Worm (Caenorhabditis elegans): ENCODE measurements around the gene pms-2.

The pms-2 gene

DNA sequence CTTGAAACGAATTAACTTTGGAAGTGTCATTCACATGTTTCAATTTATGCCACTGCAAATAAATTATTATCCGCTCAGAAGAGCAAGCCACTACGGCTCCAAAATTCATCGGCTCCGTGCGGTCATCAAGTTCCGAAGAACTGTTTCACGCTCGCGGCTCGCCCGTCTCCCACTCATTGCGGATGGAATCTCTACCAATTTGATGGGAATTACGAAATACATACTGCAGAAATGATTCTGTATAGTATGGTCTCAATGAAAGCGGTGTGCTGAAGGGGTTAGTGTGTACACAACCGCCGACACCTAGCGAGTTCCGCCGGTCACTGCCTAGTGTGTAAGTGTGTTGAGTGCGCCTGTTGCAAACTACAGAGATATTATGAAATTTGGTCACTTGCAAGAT, 14.7 kb upstream of the pms-2 start (continued):
- TF ChIP-seq F16B12.6 (tag; optimal IDR thresholded peaks at IDR 0.05) (no peak), mef-2 (tag; optimal IDR thresholded peaks at IDR 0.05) (no peak), mdl-1 (tag; optimal IDR thresholded peaks at IDR 0.05) (no peak), ceh-8 (GFP tag; optimal IDR thresholded peaks at IDR 0.05) (no peak), hlh-4 (tag; optimal IDR thresholded peaks at IDR 0.05) (no peak), nhr-90 (tag; optimal IDR thresholded peaks at IDR 0.05; ENCODE audit: poor library complexity) (peak; percentile 62), tlp-1 (tag; optimal IDR thresholded peaks at IDR 0.05) (no peak), snu-23 (GFP tag; optimal IDR thresholded peaks at IDR 0.05) (no peak), ces-1 (GFP tag; optimal IDR thresholded peaks at IDR 0.05) (no peak), efl-3 (GFP tag; optimal IDR thresholded peaks at IDR 0.05) (no peak), ets-5 (GFP tag; IDR thresholded peaks at IDR 0.05) (no peak), unc-98 (GFP tag; IDR thresholded peaks at IDR 0.05) (no peak), zip-4 (GFP tag; optimal IDR thresholded peaks at IDR 0.05) (peak; percentile 70), dsc-1 (tag; optimal IDR thresholded peaks at IDR 0.05) (no peak), fkh-10 (GFP tag; optimal IDR thresholded peaks at IDR 0.05) (no peak), tbx-2 (tag; optimal IDR thresholded peaks at IDR 0.05) (no peak), nhr-28 (tag; optimal IDR thresholded peaks at IDR 0.05) (no peak), xbp-1 (tag; optimal IDR thresholded peaks at IDR 0.05) (no peak), elt-2 (tag; optimal IDR thresholded peaks at IDR 0.05) (peak; percentile 61), nhr-47 (tag; optimal IDR thresholded peaks at IDR 0.05) (peak; percentile 54), efl-1 (optimal IDR thresholded peaks at IDR 0.05) (peak; percentile 4 to 30), efl-1 (GFP tag; optimal IDR thresholded peaks at IDR 0.05 in 1 of 2) (no peak), unc-30 (tag; optimal IDR thresholded peaks at IDR 0.05) (no peak), hlh-17 (GFP tag; optimal IDR thresholded peaks at IDR 0.05; ENCODE audit: borderline replicate concordance) (no peak), mab-9 (GFP tag; IDR thresholded peaks at IDR 0.05) (no peak), aha-1 (tag; optimal IDR thresholded peaks at IDR 0.05) (no peak), grh-1 (GFP tag; IDR thresholded peaks at IDR 0.05) (0 out of 2 replicates have a peak, but pooled peaks have one; percentile 28), lin-35 (GFP tag; optimal IDR thresholded peaks at IDR 0.05) (no peak), sup-37 (GFP tag; optimal IDR thresholded peaks at IDR 0.05) (no peak), elt-3 (tag; optimal IDR thresholded peaks at IDR 0.05) (peak in 1 of 6 experiments; percentile 16), C04F5.9 (tag; optimal IDR thresholded peaks at IDR 0.05) (no peak), egl-13 (tag; optimal IDR thresholded peaks at IDR 0.05) (no peak), sptf-1 (tag; optimal IDR thresholded peaks at IDR 0.05) (no peak), irx-1 (tag; optimal IDR thresholded peaks at IDR 0.05) (no peak), lin-15B (tag; optimal IDR thresholded peaks at IDR 0.05) (no peak), lin-39 (tag; optimal IDR thresholded peaks at IDR 0.05) (no peak), pqm-1 (tag; optimal IDR thresholded peaks at IDR 0.05) (no peak), rnt-1 (tag; optimal IDR thresholded peaks at IDR 0.05) (no peak), unc-62 (GFP tag; optimal IDR thresholded peaks at IDR 0.05) (no peak), nhr-84 (tag; optimal IDR thresholded peaks at IDR 0.05) (no peak), snpc-4 (tag; optimal IDR thresholded peaks at IDR 0.05) (peak; percentile 97), pax-3 (tag; optimal IDR thresholded peaks at IDR 0.05) (no peak), ceh-63 (GFP tag; optimal IDR thresholded peaks at IDR 0.05) (no peak), aly-2 (tag; optimal IDR thresholded peaks at IDR 0.05) (no peak), pag-3 (tag; optimal IDR thresholded peaks at IDR 0.05; ENCODE audit: borderline replicate concordance, insufficient read depth) (no peak), nhr-19 (GFP tag; conservative IDR thresholded peaks at IDR 0.05) (peak; percentile 66), zag-1 (tag; optimal IDR thresholded peaks at IDR 0.05) (no peak), egl-27 (tag; optimal IDR thresholded peaks at IDR 0.05) (no peak), unc-86 (tag; optimal IDR thresholded peaks at IDR 0.05) (no peak), ceh-88 (GFP tag; IDR thresholded peaks at IDR 0.05) (no peak), mep-1 (tag; optimal IDR thresholded peaks at IDR 0.05) (no peak)

All from whole organism, L1 larva.